Fruit fly (Drosophila melanogaster) S2 (cell line): Measurements from ENCODE around the gene msps.

Experiments
- CG8478 ChIP-seq: fragments of >200 bp; optimal IDR thresholded peaks from 2 replicates; lab custom pipeline; 2018
- CTCF ChIP-seq, 2 experiments: fragments of >200 bp; optimal IDR thresholded peaks; 2 replicates each; lab custom pipeline; 2018

Gene msps

dm6 chr3R:16050621-16051328 lies at the start of gene msps:
Gene msps, plus strand, starts transcription at chr3R:16050801.
- TF ChIP-seq CTCF (optimal IDR thresholded peaks at IDR 0.05; lab: Kevin White, UChicago) (peak; percentile 2 to 22), CG8478 (lab: Kevin White, UChicago) (no peak)

- no peak for TF ChIP-seq CG8478 (lab: Kevin White, UChicago)
- TF ChIP-seq CTCF (optimal IDR thresholded peaks at IDR 0.05; lab: Kevin White, UChicago): peak; percentile 15 to 53
These were observed 46.6 kb upstream of the msps start for dm6 chr3R:16004015-16004414.

- TF ChIP-seq CTCF (optimal IDR thresholded peaks at IDR 0.05; lab: Kevin White, UChicago): no peak
- peak; percentile 61 for TF ChIP-seq CG8478 (lab: Kevin White, UChicago)
These were observed 45.7 kb upstream of the msps start for dm6 chr3R:16004691-16005474.

- TF ChIP-seq CTCF (optimal IDR thresholded peaks at IDR 0.05; lab: Kevin White, UChicago): no peak
- TF ChIP-seq CG8478 (lab: Kevin White, UChicago): no peak
These were observed 44.7 kb upstream of the msps start for dm6 chr3R:16005943-16006342.

dm6 chr3R:16006806-16007556 lies 43.6 kb upstream of the msps start:
- TF ChIP-seq CG8478 (lab: Kevin White, UChicago) (no peak), CTCF (optimal IDR thresholded peaks at IDR 0.05; lab: Kevin White, UChicago) (no peak)

dm6 chr3R:16008300-16008699 lies 42.3 kb upstream of the msps start:
- TF ChIP-seq CG8478 (lab: Kevin White, UChicago) (no peak), CTCF (optimal IDR thresholded peaks at IDR 0.05; lab: Kevin White, UChicago) (no peak)

dm6 chr3R:16009030-16009429 lies 41.6 kb upstream of the msps start, which contains the start of gene GATAe:
Gene GATAe, plus strand, starts transcription at chr3R:16009105.
- TF ChIP-seq CTCF (optimal IDR thresholded peaks at IDR 0.05; lab: Kevin White, UChicago) (no peak), CG8478 (lab: Kevin White, UChicago) (no peak)

dm6 chr3R:16010009-16010505 lies 40.5 kb upstream of the msps start:
- TF ChIP-seq CTCF (optimal IDR thresholded peaks at IDR 0.05; lab: Kevin White, UChicago) (no peak), CG8478 (lab: Kevin White, UChicago) (no peak)

dm6 chr3R:16011698-16012332 lies 38.8 kb upstream of the msps start:
- TF ChIP-seq CG8478 (lab: Kevin White, UChicago) (no peak), CTCF (optimal IDR thresholded peaks at IDR 0.05; lab: Kevin White, UChicago) (no peak)

- no peak for TF ChIP-seq CTCF (optimal IDR thresholded peaks at IDR 0.05; lab: Kevin White, UChicago)
- TF ChIP-seq CG8478 (lab: Kevin White, UChicago): no peak
These were observed 37.0 kb upstream of the msps start for dm6 chr3R:16013580-16013979.

- no peak for TF ChIP-seq CG8478 (lab: Kevin White, UChicago)
- TF ChIP-seq CTCF (optimal IDR thresholded peaks at IDR 0.05; lab: Kevin White, UChicago): no peak
These were observed 36.0 kb upstream of the msps start for dm6 chr3R:16014573-16014972.

- TF ChIP-seq CG8478 (lab: Kevin White, UChicago): no peak
These were observed 28.6 kb upstream of the msps start for dm6 chr3R:16022005-16022404.

dm6 chr3R:16023627-16024026 lies 27.0 kb upstream of the msps start:
- TF ChIP-seq CG8478 (lab: Kevin White, UChicago) (no peak), CTCF (optimal IDR thresholded peaks at IDR 0.05; lab: Kevin White, UChicago) (no peak)

- no peak for TF ChIP-seq CTCF (optimal IDR thresholded peaks at IDR 0.05; lab: Kevin White, UChicago)
- TF ChIP-seq CG8478 (lab: Kevin White, UChicago): no peak
These were observed 26.5 kb upstream of the msps start for dm6 chr3R:16024110-16024509.
